Fruit fly (Drosophila melanogaster) whole organism, embryonic: ENCODE measurements around the gene CG6951.

ENCODE experiments used
- Adf1 ChIP-seq: fragments of 200-800 bp; sonication (Bioruptor generic); IDR thresholded peaks from 2 replicates; pipeline ENCODE4 v1.3.6; 2022; ENCODE audit warnings: missing biosample characterization, missing genetic modification characterization
- Bgb ChIP-seq: fragments of 200-800 bp; sonication (Bioruptor generic); IDR thresholded peaks from 2 replicates; pipeline ENCODE4 v1.3.6; 2022; ENCODE audit warnings: missing biosample characterization, missing genetic modification characterization; ENCODE audit not compliant: partially characterized antibody
- CG10366 ChIP-seq: fragments of 200-800 bp; sonication (Bioruptor generic); IDR thresholded peaks from 2 replicates; pipeline ENCODE4 v1.3.6; 2022; ENCODE audit warnings: missing biosample characterization, missing genetic modification characterization
- CG10565 ChIP-seq: fragments of 200-800 bp; sonication (Bioruptor generic); optimal IDR thresholded peaks from 3 replicates; lab custom pipeline; 2016; ENCODE audit warnings: missing biosample characterization, mild to moderate bottlenecking, missing genetic modification characterization
- CG11504 ChIP-seq: fragments of 200-800 bp; sonication (Bioruptor generic); optimal IDR thresholded peaks from 3 replicates; lab custom pipeline; 2019; ENCODE audit warnings: missing biosample characterization, mild to moderate bottlenecking, missing genetic modification characterization, moderate library complexity
- CG16863 ChIP-seq: fragments of 200-800 bp; sonication (Bioruptor generic); optimal IDR thresholded peaks from 3 replicates; lab custom pipeline; 2016; ENCODE audit warnings: missing biosample characterization, missing genetic modification characterization
- CG17568 ChIP-seq: fragments of 200-800 bp; sonication (Bioruptor generic); optimal IDR thresholded peaks from 2 replicates; lab custom pipeline; 2018; ENCODE audit warnings: missing biosample characterization, mild to moderate bottlenecking, missing genetic modification characterization, moderate library complexity
- CG17802 ChIP-seq: fragments of 200-800 bp; sonication (Bioruptor generic); optimal IDR thresholded peaks from 2 replicates; lab custom pipeline; 2018; ENCODE audit warnings: missing biosample characterization, mild to moderate bottlenecking, missing genetic modification characterization, moderate library complexity
- CG1792 ChIP-seq: fragments of 200-800 bp; sonication (Bioruptor generic); optimal IDR thresholded peaks from 2 replicates; lab custom pipeline; 2016; ENCODE audit warnings: missing biosample characterization, missing genetic modification characterization
- CG18011 ChIP-seq: fragments of 200-800 bp; sonication (Bioruptor generic); optimal IDR thresholded peaks from 2 replicates; lab custom pipeline; 2017; ENCODE audit warnings: missing biosample characterization, missing genetic modification characterization, mild to moderate bottlenecking, moderate library complexity, missing genotype
- CG3065 ChIP-seq: fragments of 200-800 bp; sonication (Bioruptor generic); optimal IDR thresholded peaks from 2 replicates; lab custom pipeline; 2016; ENCODE audit warnings: missing biosample characterization, missing genetic modification characterization
- CG3163 ChIP-seq: fragments of 200-800 bp; sonication (Bioruptor generic); optimal IDR thresholded peaks from 3 replicates; lab custom pipeline; 2016; ENCODE audit warnings: missing biosample characterization, missing genetic modification characterization
- CG32772 ChIP-seq: fragments of 200-800 bp; sonication (Bioruptor generic); IDR thresholded peaks from 2 replicates; pipeline ENCODE4 v1.3.6; 2022; ENCODE audit warnings: missing biosample characterization, missing genetic modification characterization
- CG3281 ChIP-seq: fragments of 200-800 bp; sonication (Bioruptor generic); optimal IDR thresholded peaks from 3 replicates; lab custom pipeline; 2017; ENCODE audit warnings: missing biosample characterization, mild to moderate bottlenecking, missing genetic modification characterization
- CG34422 ChIP-seq: fragments of 200-800 bp; sonication (Bioruptor generic); IDR thresholded peaks from 3 replicates; pipeline ENCODE4 v1.3.6; 2022; ENCODE audit warnings: missing biosample characterization, missing genetic modification characterization
- CG3838 ChIP-seq: fragments of 200-800 bp; sonication (Bioruptor generic); optimal IDR thresholded peaks from 3 replicates; lab custom pipeline; 2016; ENCODE audit warnings: missing biosample characterization, missing genetic modification characterization
- CG4282 ChIP-seq: fragments of 200-800 bp; sonication (Bioruptor generic); optimal IDR thresholded peaks from 2 replicates; lab custom pipeline; 2016; ENCODE audit warnings: missing biosample characterization, missing genetic modification characterization
- CG6254 ChIP-seq: fragments of 200-800 bp; sonication (Bioruptor generic); optimal IDR thresholded peaks from 3 replicates; lab custom pipeline; 2017; ENCODE audit warnings: mild to moderate bottlenecking, missing biosample characterization, missing genetic modification reagents, missing genetic modification characterization
- CG6813 ChIP-seq: fragments of 200-800 bp; sonication (Bioruptor generic); optimal IDR thresholded peaks from 2 replicates; lab custom pipeline; 2017; ENCODE audit warnings: missing biosample characterization, missing genetic modification characterization, mild to moderate bottlenecking, moderate library complexity, missing genetic modification reagents
- CG8089 ChIP-seq: fragments of 200-800 bp; sonication (Bioruptor generic); optimal IDR thresholded peaks from 3 replicates; lab custom pipeline; 2016; ENCODE audit warnings: missing biosample characterization, missing genetic modification characterization
- CG9817 ChIP-seq: fragments of 200-800 bp; sonication (Bioruptor generic); optimal IDR thresholded peaks from 2 replicates; lab custom pipeline; 2018; ENCODE audit warnings: missing biosample characterization, mild to moderate bottlenecking, missing genetic modification characterization, moderate library complexity
- D19A ChIP-seq: fragments of 200-800 bp; optimal IDR thresholded peaks from 3 replicates; lab custom pipeline; 2019; ENCODE audit warnings: missing biosample characterization, mild to moderate bottlenecking, missing genetic modification characterization, moderate library complexity
- Dref ChIP-seq: fragments of 200-800 bp; sonication (Bioruptor generic); IDR thresholded peaks from 2 replicates; pipeline ENCODE4 v1.3.6; 2022; ENCODE audit warnings: missing biosample characterization, missing genetic modification characterization
- E2f2 ChIP-seq: fragments of 200-800 bp; sonication (Bioruptor generic); IDR thresholded peaks from 2 replicates; pipeline ENCODE4 v1.3.6; 2022; ENCODE audit warnings: missing biosample characterization, missing genetic modification characterization
- Meics ChIP-seq: fragments of 200-800 bp; sonication (Bioruptor generic); optimal IDR thresholded peaks from 2 replicates; lab custom pipeline; 2017; ENCODE audit warnings: missing biosample characterization, mild to moderate bottlenecking, missing genetic modification characterization
- Nf-YB ChIP-seq: fragments of 200-800 bp; sonication (Bioruptor generic); optimal IDR thresholded peaks from 3 replicates; lab custom pipeline; 2019; ENCODE audit warnings: missing biosample characterization, mild to moderate bottlenecking, missing genetic modification characterization, moderate library complexity
- Trl ChIP-seq, 3 experiments: fragments of >200 bp in 2 of 3; fragments of 200-800 bp in 1 of 3; sonication (Bioruptor generic) in 1 of 3; optimal IDR thresholded peaks; 2 replicates in 1 of 3; 3 replicates in 2 of 3; lab custom pipeline; 2016 to 2017; ENCODE audit warnings: missing biosample characterization in 1 of 3, missing genetic modification characterization in 1 of 3
- ap ChIP-seq: fragments of 200-800 bp; sonication (Bioruptor generic); IDR thresholded peaks from 2 replicates; pipeline ENCODE4 v1.3.6; 2022; ENCODE audit warnings: missing biosample characterization, missing genetic modification characterization
- bigmax ChIP-seq: fragments of 200-800 bp; sonication (Bioruptor generic); optimal IDR thresholded peaks from 2 replicates; lab custom pipeline; 2018; ENCODE audit warnings: missing biosample characterization, mild to moderate bottlenecking, missing genetic modification characterization
- cg ChIP-seq: fragments of 200-800 bp; sonication (Bioruptor generic); optimal IDR thresholded peaks from 3 replicates; lab custom pipeline; 2019; ENCODE audit warnings: missing biosample characterization, mild to moderate bottlenecking, missing genetic modification characterization, moderate library complexity
- crp ChIP-seq, 2 experiments: fragments of 200-800 bp; sonication (Bioruptor generic); optimal IDR thresholded peaks; 2 replicates in 1 of 2; 3 replicates in 1 of 2; lab custom pipeline; 2017; ENCODE audit warnings: missing biosample characterization in 2 of 2, missing genetic modification characterization in 2 of 2, mild to moderate bottlenecking in 1 of 2, moderate library complexity in 1 of 2
- cwo ChIP-seq: fragments of 200-800 bp; sonication (Bioruptor generic); optimal IDR thresholded peaks from 3 replicates; lab custom pipeline; 2017; ENCODE audit warnings: missing biosample characterization, missing genetic modification characterization, mild to moderate bottlenecking, moderate library complexity, missing genetic modification reagents
- disco-r ChIP-seq: fragments of 200-800 bp; sonication (Bioruptor generic); optimal IDR thresholded peaks from 2 replicates; lab custom pipeline; 2016; ENCODE audit warnings: missing biosample characterization, missing genetic modification characterization
- fd64A ChIP-seq: fragments of 200-800 bp; sonication (Bioruptor generic); optimal IDR thresholded peaks from 3 replicates; lab custom pipeline; 2018; ENCODE audit warnings: missing biosample characterization, mild to moderate bottlenecking, missing genetic modification characterization
- ftz-f1 ChIP-seq: fragments of 200-800 bp; sonication (Bioruptor generic); optimal IDR thresholded peaks from 2 replicates; lab custom pipeline; 2016; ENCODE audit warnings: missing biosample characterization, missing genetic modification characterization
- gce ChIP-seq: fragments of 200-800 bp; sonication (Bioruptor generic); IDR thresholded peaks from 3 replicates; pipeline ENCODE4 v1.3.6; 2022; ENCODE audit warnings: missing biosample characterization, missing genetic modification characterization
- gfzf ChIP-seq: fragments of 200-800 bp; sonication (Bioruptor generic); optimal IDR thresholded peaks from 2 replicates; lab custom pipeline; 2016; ENCODE audit warnings: missing biosample characterization, mild to moderate bottlenecking, missing genetic modification characterization, moderate library complexity
- gsb-n ChIP-seq: fragments of 200-800 bp; sonication (Bioruptor generic); optimal IDR thresholded peaks from 3 replicates; lab custom pipeline; 2018; ENCODE audit warnings: missing biosample characterization, mild to moderate bottlenecking, missing genetic modification characterization
- hbn ChIP-seq: fragments of 200-800 bp; sonication (Bioruptor generic); IDR thresholded peaks from 2 replicates; pipeline ENCODE4 v1.3.6; 2022; ENCODE audit warnings: missing biosample characterization, missing genetic modification characterization; ENCODE audit not compliant: partially characterized antibody
- jigr1 ChIP-seq: fragments of 200-800 bp; sonication (Bioruptor generic); IDR thresholded peaks from 3 replicates; pipeline ENCODE4 v1.3.6; 2022; ENCODE audit warnings: missing biosample characterization, missing genetic modification characterization
- onecut ChIP-seq: fragments of 200-800 bp; sonication (Bioruptor generic); IDR thresholded peaks from 2 replicates; pipeline ENCODE4 v1.3.6; 2022; ENCODE audit warnings: missing biosample characterization, missing genetic modification characterization
- otp ChIP-seq: fragments of 200-800 bp; sonication (Bioruptor generic); IDR thresholded peaks from 3 replicates; pipeline ENCODE4, ENCODE4 v1.3.6; 2022; ENCODE audit warnings: missing biosample characterization, missing genetic modification characterization
- pros ChIP-seq: fragments of 200-800 bp; sonication (Bioruptor generic); optimal IDR thresholded peaks from 3 replicates; lab custom pipeline; 2019; ENCODE audit warnings: missing biosample characterization, mild to moderate bottlenecking, missing genetic modification characterization, moderate library complexity
- ranshi ChIP-seq: fragments of 200-800 bp; sonication (Bioruptor generic); IDR thresholded peaks from 2 replicates; pipeline ENCODE4 v1.3.6; 2022; ENCODE audit warnings: missing biosample characterization, missing genetic modification characterization
- sd ChIP-seq: fragments of 200-800 bp; sonication (Bioruptor generic); optimal IDR thresholded peaks from 3 replicates; lab custom pipeline; 2018; ENCODE audit warnings: missing biosample characterization, mild to moderate bottlenecking, missing genetic modification characterization, moderate library complexity
- seq ChIP-seq: fragments of 200-800 bp; sonication (Bioruptor generic); IDR thresholded peaks from 2 replicates; pipeline ENCODE4 v1.3.6; 2022; ENCODE audit warnings: missing biosample characterization, missing genetic modification characterization
- slbo ChIP-seq: fragments of 200-800 bp; sonication (Bioruptor generic); IDR thresholded peaks from 2 replicates; pipeline ENCODE4 v1.3.6; 2022; ENCODE audit warnings: missing biosample characterization, missing genetic modification characterization
- so ChIP-seq: fragments of 200-800 bp; sonication (Bioruptor generic); IDR thresholded peaks from 3 replicates; pipeline ENCODE4 v1.3.6; 2022; ENCODE audit warnings: missing biosample characterization, missing genetic modification characterization
- trem ChIP-seq: fragments of 200-800 bp; optimal IDR thresholded peaks from 3 replicates; lab custom pipeline; 2019; ENCODE audit warnings: missing biosample characterization, mild to moderate bottlenecking, missing genetic modification characterization, moderate library complexity
- unpg ChIP-seq: fragments of 200-800 bp; sonication (Bioruptor generic); optimal IDR thresholded peaks from 3 replicates; lab custom pipeline; 2018; ENCODE audit warnings: missing biosample characterization, mild to moderate bottlenecking, missing genetic modification characterization, moderate library complexity

CG6951 gene

DNA sequence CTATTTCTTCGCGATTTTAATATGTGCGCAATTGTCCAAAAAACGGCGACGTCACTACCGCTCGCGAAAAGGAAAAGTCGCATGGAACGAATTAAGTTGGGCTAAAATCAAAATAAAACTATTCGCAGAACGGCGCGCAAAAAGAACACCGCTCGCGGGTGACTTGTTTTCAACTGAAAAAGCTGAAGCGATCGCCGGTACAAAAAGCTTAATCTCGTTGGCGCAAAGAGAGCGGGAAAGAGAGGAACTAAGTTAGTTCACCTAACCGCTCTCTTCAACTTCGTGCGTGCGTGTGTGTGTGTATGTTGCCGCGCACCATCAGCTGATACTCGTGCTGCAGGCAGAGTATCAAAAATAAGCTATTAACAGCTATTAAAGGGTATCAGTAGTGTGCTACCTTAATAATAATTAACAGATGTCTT is 42.9 kb upstream of the CG6951 start, which contains the start of gene CG42674 (continued):
- TF ChIP-seq otp (GFP tag; lab: Robert Waterston, UW) (0 out of 3 replicates have a peak, but pooled peaks have one; percentile 37), E2f2 (GFP tag; lab: Robert Waterston, UW) (peak; percentile 15; the same call in 1 of the 2 replicates), unpg (GFP tag; lab: Kevin White, UChicago) (no peak), CG8089 (GFP tag; lab: Kevin White, UChicago) (no peak), CG17802 (tag; lab: Kevin White, UChicago) (no peak), CG34422 (GFP tag; lab: Robert Waterston, UW) (peak; percentile 63; the same call in 1 of the 3 replicates), fd64A (GFP tag; lab: Kevin White, UChicago) (no peak), CG32772 (no peak), D19A (tag; lab: Kevin White, UChicago) (peak; percentile 93), CG17568 (GFP tag; lab: Kevin White, UChicago) (peak; percentile 27), CG1792 (GFP tag; lab: Kevin White, UChicago) (no peak), CG3065 (no peak), sd (tag; lab: Kevin White, UChicago) (no peak), Bgb (GFP tag; lab: Robert Waterston, UW) (peak; percentile 17; the same call in 1 of the 2 replicates), seq (GFP tag; lab: Robert Waterston, UW) (0 out of 2 replicates have a peak, but pooled peaks have one; percentile 11), pros (no peak), ftz-f1 (GFP tag; lab: Kevin White, UChicago) (peak; percentile 10), CG4282 (GFP tag; lab: Kevin White, UChicago) (no peak), gsb-n (no peak), CG9817 (tag; lab: Kevin White, UChicago) (no peak), Dref (GFP tag; lab: Robert Waterston, UW) (no peak), Adf1 (peak; percentile 18; the same call in 1 of the 2 replicates), cg (peak; percentile 61), so (no peak), gfzf (no peak), Nf-YB (GFP tag; lab: Kevin White, UChicago) (no peak), bigmax (GFP tag; lab: Kevin White, UChicago) (no peak), gce (GFP tag; lab: Robert Waterston, UW) (no peak), CG6813 (GFP tag; lab: Kevin White, UChicago) (no peak), Meics (peak; percentile 12), CG10565 (no peak), slbo (0 out of 2 replicates have a peak, but pooled peaks have one; percentile 10), CG10366 (GFP tag; lab: Robert Waterston, UW) (no peak), CG3281 (GFP tag; lab: Kevin White, UChicago) (peak; percentile 23), CG18011 (peak; percentile 64), CG3163 (GFP tag; lab: Kevin White, UChicago) (peak; percentile 97), onecut (GFP tag; lab: Robert Waterston, UW) (no peak), CG3838 (GFP tag; lab: Kevin White, UChicago) (no peak), hbn (no peak), Trl (optimal IDR thresholded peaks at IDR 0.05; lab: Kevin White, UChicago) (peak; percentile 75 to 77), Trl (GFP tag; optimal IDR thresholded peaks at IDR 0.05; lab: Kevin White, UChicago) (no peak), CG6254 (GFP tag; lab: Kevin White, UChicago) (no peak), jigr1 (GFP tag; lab: Robert Waterston, UW) (no peak), trem (tag; lab: Kevin White, UChicago) (no peak), cwo (GFP tag; lab: Kevin White, UChicago) (peak; percentile 63), disco-r (GFP tag; lab: Kevin White, UChicago) (no peak), ap (GFP tag; lab: Robert Waterston, UW) (no peak), crp (GFP tag; optimal IDR thresholded peaks at IDR 0.05; lab: Kevin White, UChicago) (peak in 1 of 2 experiments; percentile 65), CG11504 (peak; percentile 60), ranshi (GFP tag; lab: Robert Waterston, UW) (no peak), CG16863 (GFP tag; lab: Kevin White, UChicago) (no peak)
